Worm (Caenorhabditis elegans): Measurements from ENCODE around the gene R09E10.5.
A peak's percentile ranks its signal among the peaks of the same experiment; 100 is the strongest.

The R09E10.5 gene

DNA sequence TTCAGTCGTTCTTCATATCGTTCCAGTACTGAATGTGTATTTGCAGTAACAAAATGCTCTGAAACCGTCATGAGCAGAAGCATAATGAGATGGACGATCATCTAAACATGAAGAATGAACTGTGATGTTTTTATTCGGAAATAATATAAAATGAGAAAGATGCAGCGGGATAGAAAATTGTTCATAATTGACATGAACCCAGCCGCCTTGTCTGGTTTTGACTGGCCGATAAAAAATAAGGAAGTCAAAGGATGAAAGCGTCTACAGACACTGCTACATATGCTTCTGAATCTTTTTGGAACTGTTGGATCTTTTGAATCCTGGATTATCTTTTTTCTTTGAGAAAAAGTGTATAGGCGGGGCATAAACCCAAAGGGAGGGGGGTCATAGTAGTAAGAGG is 42.5 kb downstream of the R09E10.5 start, which contains the start of gene F01G10.9:
Gene F01G10.9, minus strand, starts transcription at position 101 of the 400 bp plus-strand sequence.
- TF ChIP-seq nhr-21 (tag; optimal IDR thresholded peaks at IDR 0.05) (no peak), dmd-4 (tag; optimal IDR thresholded peaks at IDR 0.05) (no peak), blmp-1 (tag; optimal IDR thresholded peaks at IDR 0.05; ENCODE audit: insufficient read depth) (no peak), C34F6.9 (tag; optimal IDR thresholded peaks at IDR 0.05) (no peak), ztf-4 (tag; optimal IDR thresholded peaks at IDR 0.05) (no peak), unc-39 (tag; optimal IDR thresholded peaks at IDR 0.05) (no peak), Y55F3AM.14 (GFP tag; optimal IDR thresholded peaks at IDR 0.05) (no peak), skn-1 (tag; optimal IDR thresholded peaks at IDR 0.05) (no peak), ama-1 (optimal IDR thresholded peaks at IDR 0.05) (no peak), alr-1 (tag; optimal IDR thresholded peaks at IDR 0.05) (no peak), egl-27 (tag; optimal IDR thresholded peaks at IDR 0.05) (no peak), R02D3.7 (tag; optimal IDR thresholded peaks at IDR 0.05) (no peak), nhr-12 (tag; optimal IDR thresholded peaks at IDR 0.05) (no peak), nhr-129 (tag; optimal IDR thresholded peaks at IDR 0.05) (no peak), ztf-1 (GFP tag; conservative IDR thresholded peaks at IDR 0.05) (no peak), F13H6.1 (tag; optimal IDR thresholded peaks at IDR 0.05) (no peak), elt-3 (tag; optimal IDR thresholded peaks at IDR 0.05) (no peak), sma-9 (GFP tag; optimal IDR thresholded peaks at IDR 0.05) (no peak), sma-9 (tag; optimal IDR thresholded peaks at IDR 0.05) (no peak)

DNA sequence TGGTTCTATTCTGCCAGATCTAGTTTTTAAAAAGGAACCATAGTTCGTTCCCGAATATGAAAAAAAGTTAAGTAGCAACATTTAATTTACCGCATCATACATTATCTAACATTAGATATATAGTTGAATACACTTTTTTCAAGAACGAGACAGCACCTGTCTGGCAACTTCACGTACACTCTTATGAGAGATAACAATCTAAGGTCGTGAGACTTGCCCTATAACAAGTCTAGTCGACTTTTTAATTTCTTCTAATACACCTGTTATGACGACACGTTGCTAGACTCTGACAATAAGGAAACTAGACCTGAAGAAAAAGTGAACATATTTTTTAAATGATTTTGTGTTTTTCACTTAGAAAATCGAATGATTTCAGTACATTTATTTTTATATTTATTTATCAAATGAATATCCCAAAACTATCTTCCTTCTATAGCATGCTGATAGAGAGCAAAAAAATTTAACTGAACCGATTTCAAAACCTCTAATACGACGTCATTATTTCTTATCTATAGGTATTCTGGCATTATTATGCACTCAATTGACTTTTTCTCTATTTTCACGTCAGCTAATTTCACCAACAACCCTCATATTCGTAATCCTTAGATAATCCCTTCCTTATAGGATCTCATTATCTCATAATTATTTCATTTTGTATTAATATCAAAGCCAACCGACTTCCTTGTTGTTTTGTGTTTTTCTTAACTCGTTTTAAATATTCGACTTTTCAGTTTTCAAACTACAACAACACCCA is 49.0 kb downstream of the R09E10.5 start:
- no peak for TF ChIP-seq ZK546.5 (tag; optimal IDR thresholded peaks at IDR 0.05)
- peak; percentile 13 for TF ChIP-seq fos-1 (tag; optimal IDR thresholded peaks at IDR 0.05)
- TF ChIP-seq sma-9 (GFP tag; optimal IDR thresholded peaks at IDR 0.05), result peak; percentile 3
- no peak for TF ChIP-seq sma-9 (tag; optimal IDR thresholded peaks at IDR 0.05)
- peak in 1 of 2 experiments; percentile 8 for TF ChIP-seq lsy-2 (tag; optimal IDR thresholded peaks at IDR 0.05)
- peak; percentile 50 for TF ChIP-seq crh-2 (tag; optimal IDR thresholded peaks at IDR 0.05)
- no peak for TF ChIP-seq nhr-11 (tag; optimal IDR thresholded peaks at IDR 0.05)

DNA sequence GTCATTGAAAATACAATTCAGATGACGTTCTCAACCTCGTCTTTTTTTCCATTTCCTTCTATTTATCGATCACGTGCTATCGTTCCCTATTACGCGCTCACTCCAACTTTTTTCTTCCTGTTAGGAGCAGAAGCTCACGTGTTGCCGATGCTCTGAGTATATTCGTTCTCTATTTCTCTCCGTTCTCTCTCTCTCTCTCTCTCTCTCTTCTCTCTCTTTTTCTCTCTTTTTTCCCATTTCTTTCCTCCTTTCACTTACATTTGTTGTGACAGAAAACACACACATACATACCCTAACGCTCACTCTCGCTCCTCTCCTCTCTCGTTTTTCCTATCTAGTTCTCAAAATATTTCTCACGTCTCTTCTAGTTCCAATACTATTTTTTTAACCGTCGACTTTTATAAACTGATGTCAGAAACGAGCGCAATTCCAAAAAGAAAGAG is 49.7 kb downstream of the R09E10.5 start:
- TF ChIP-seq unc-62 (GFP tag; optimal IDR thresholded peaks at IDR 0.05) (peak; percentile 73), ztf-11 (tag; optimal IDR thresholded peaks at IDR 0.05) (no peak), lin-13 (GFP tag; optimal IDR thresholded peaks at IDR 0.05) (peak; percentile 56), nhr-25 (tag; optimal IDR thresholded peaks at IDR 0.05) (peak; percentile 7), alr-1 (tag; optimal IDR thresholded peaks at IDR 0.05) (no peak), nhr-6 (tag; optimal IDR thresholded peaks at IDR 0.05) (peak; percentile 93), snpc-4 (tag; optimal IDR thresholded peaks at IDR 0.05) (peak; percentile 32), crh-2 (tag; optimal IDR thresholded peaks at IDR 0.05) (peak; percentile 100), aly-2 (tag; optimal IDR thresholded peaks at IDR 0.05) (no peak), egl-27 (tag; optimal IDR thresholded peaks at IDR 0.05) (peak; percentile 89), R02D3.7 (tag; optimal IDR thresholded peaks at IDR 0.05) (no peak), C34F6.9 (tag; optimal IDR thresholded peaks at IDR 0.05) (peak; percentile 98), ceh-82 (tag; optimal IDR thresholded peaks at IDR 0.05) (no peak), ztf-4 (tag; optimal IDR thresholded peaks at IDR 0.05) (peak; percentile 69), fos-1 (tag; optimal IDR thresholded peaks at IDR 0.05) (peak; percentile 81), gmeb-1 (tag; optimal IDR thresholded peaks at IDR 0.05) (peak; percentile 78), ama-1 (optimal IDR thresholded peaks at IDR 0.05) (peak; percentile 38), nhr-11 (tag; optimal IDR thresholded peaks at IDR 0.05) (peak; percentile 31), lsy-2 (tag; optimal IDR thresholded peaks at IDR 0.05) (peak; percentile 65 to 92), nhr-21 (tag; optimal IDR thresholded peaks at IDR 0.05) (peak; percentile 83), Y55F3AM.14 (GFP tag; optimal IDR thresholded peaks at IDR 0.05) (peak; percentile 52), mab-5 (tag; optimal IDR thresholded peaks at IDR 0.05) (peak; percentile 75), lin-39 (tag; optimal IDR thresholded peaks at IDR 0.05) (no peak), mdl-1 (tag; optimal IDR thresholded peaks at IDR 0.05) (peak; percentile 80 to 98), elt-3 (tag; optimal IDR thresholded peaks at IDR 0.05) (no peak), lin-11 (tag; optimal IDR thresholded peaks at IDR 0.05) (no peak), nhr-129 (tag; optimal IDR thresholded peaks at IDR 0.05) (peak; percentile 96), sma-3 (GFP tag; optimal IDR thresholded peaks at IDR 0.05) (peak; percentile 87), blmp-1 (tag; optimal IDR thresholded peaks at IDR 0.05; ENCODE audit: insufficient read depth) (peak; percentile 92), ZK546.5 (tag; optimal IDR thresholded peaks at IDR 0.05) (no peak), ztf-1 (GFP tag; conservative IDR thresholded peaks at IDR 0.05) (no peak), sma-9 (GFP tag; optimal IDR thresholded peaks at IDR 0.05) (peak; percentile 97), sma-9 (tag; optimal IDR thresholded peaks at IDR 0.05) (no peak), nhr-77 (tag; optimal IDR thresholded peaks at IDR 0.05) (no peak), nhr-10 (tag; optimal IDR thresholded peaks at IDR 0.05) (peak; percentile 12), ceh-16 (tag; optimal IDR thresholded peaks at IDR 0.05) (peak; percentile 5), elt-1 (tag; optimal IDR thresholded peaks at IDR 0.05) (no peak), F13H6.1 (tag; optimal IDR thresholded peaks at IDR 0.05) (peak; percentile 96), sem-4 (tag; optimal IDR thresholded peaks at IDR 0.05) (peak; percentile 81), unc-55 (GFP tag; optimal IDR thresholded peaks at IDR 0.05) (peak; percentile 89), nhr-23 (tag; optimal IDR thresholded peaks at IDR 0.05) (no peak), unc-39 (tag; optimal IDR thresholded peaks at IDR 0.05) (no peak), peb-1 (tag; optimal IDR thresholded peaks at IDR 0.05) (no peak)
